Worm (Caenorhabditis elegans) whole organism, L4 larva: ENCODE results near the gene F44E2.3.

ENCODE experiments used
- D1046.2 ChIP-seq: fragments of 200-800 bp; sonication (Bioruptor generic); IDR thresholded peaks from 2 replicates; pipeline ENCODE4 v1.3.6; 2022; ENCODE audit warnings: missing genetic modification characterization, missing compliant biosample characterization
- F49E8.2 ChIP-seq: sonication (generic microtip); optimal IDR thresholded peaks from 2 replicates; lab custom pipeline; 2016; ENCODE audit warnings: missing compliant biosample characterization, mild to moderate bottlenecking, missing genetic modification characterization, borderline replicate concordance
- T20F7.1 ChIP-seq: fragments of 200-800 bp; sonication (Bioruptor generic); optimal IDR thresholded peaks from 2 replicates; lab custom pipeline; 2018; ENCODE audit warnings: mild to moderate bottlenecking, missing genetic modification characterization, missing compliant biosample characterization
- T26A8.4 ChIP-seq: fragments of 200-800 bp; sonication (Bioruptor generic); IDR thresholded peaks from 2 replicates; pipeline ENCODE4 v1.3.6; 2022; ENCODE audit warnings: missing genetic modification characterization, missing compliant biosample characterization
- Y105C5A.15 ChIP-seq: fragments of 200-800 bp; sonication (Bioruptor generic); IDR thresholded peaks from 2 replicates; pipeline ENCODE4 v1.3.6; 2022; ENCODE audit warnings: missing genetic modification characterization, missing compliant biosample characterization
- Y48G9A.11 ChIP-seq: fragments of 200-800 bp; sonication (Bioruptor generic); IDR thresholded peaks from 2 replicates; pipeline ENCODE4 v1.3.6; 2022; ENCODE audit warnings: missing genetic modification reagents, missing genetic modification characterization, missing compliant biosample characterization
- Y75B8A.6 ChIP-seq: fragments of 200-800 bp; sonication (Bioruptor generic); IDR thresholded peaks from 2 replicates; pipeline ENCODE4 v1.3.6; 2022; ENCODE audit warnings: missing genetic modification reagents, missing genetic modification characterization, missing compliant biosample characterization
- ZK546.5 ChIP-seq, 2 experiments: sonication (generic microtip); optimal IDR thresholded peaks; 2 replicates each; lab custom pipeline; 2017; ENCODE audit warnings: missing biosample characterization in 2 of 2, missing genetic modification characterization in 2 of 2
- aha-1 ChIP-seq: fragments of 150-350 bp; peaks from one replicate; lab custom pipeline; 2014; ENCODE audit warnings: missing biosample characterization, missing genetic modification characterization
- ama-1 ChIP-seq: fragments of 150-350 bp; optimal IDR thresholded peaks from 2 replicates; lab custom pipeline; 2014; ENCODE audit warnings: inconsistent platforms, mixed read lengths
- arid-1 ChIP-seq: fragments of 200-800 bp; sonication (Bioruptor generic); conservative IDR thresholded peaks from 2 replicates; pipeline ENCODE4 v1.3.6; 2022; ENCODE audit warnings: missing genetic modification reagents, missing genetic modification characterization, missing compliant biosample characterization
- ceh-20 ChIP-seq: fragments of 200-800 bp; sonication (Bioruptor generic); IDR thresholded peaks from 2 replicates; pipeline ENCODE4 v1.3.6; 2022; ENCODE audit warnings: missing genetic modification reagents, missing genetic modification characterization, missing compliant biosample characterization
- ceh-82 ChIP-seq: sonication (generic microtip); optimal IDR thresholded peaks from 2 replicates; lab custom pipeline; 2017; ENCODE audit warnings: missing biosample characterization, missing genetic modification characterization
- daf-12 ChIP-seq: fragments of 150-350 bp; optimal IDR thresholded peaks from 2 replicates; lab custom pipeline; 2014; ENCODE audit warnings: missing biosample characterization, missing genetic modification reagents, missing genetic modification characterization
- daf-19 ChIP-seq: fragments of 200-800 bp; sonication (Bioruptor generic); conservative IDR thresholded peaks from 2 replicates; pipeline ENCODE4 v1.3.6; 2022; ENCODE audit warnings: missing genetic modification characterization, missing compliant biosample characterization
- daf-8 ChIP-seq: fragments of 200-800 bp; sonication (Bioruptor generic); IDR thresholded peaks from 2 replicates; pipeline ENCODE4 v1.3.6; 2022; ENCODE audit warnings: missing genetic modification characterization, missing compliant biosample characterization
- dmd-9 ChIP-seq: fragments of 200-800 bp; sonication (Bioruptor generic); IDR thresholded peaks from 2 replicates; pipeline ENCODE4 v1.3.6; 2022; ENCODE audit warnings: missing genetic modification reagents, missing genetic modification characterization, missing compliant biosample characterization
- duxl-1 ChIP-seq: sonication (generic microtip); optimal IDR thresholded peaks from 2 replicates; lab custom pipeline; 2016; ENCODE audit warnings: mild to moderate bottlenecking, missing genetic modification characterization, moderate library complexity, missing compliant biosample characterization; ENCODE audit not compliant: poor library complexity
- dve-1 ChIP-seq: sonication (generic microtip); optimal IDR thresholded peaks from 2 replicates; lab custom pipeline; 2017; ENCODE audit warnings: antibody characterized with exemption, mild to moderate bottlenecking, missing genetic modification characterization, missing compliant biosample characterization; ENCODE audit not compliant: insufficient read depth
- egl-43 ChIP-seq: fragments of 200-800 bp; sonication (Bioruptor generic); IDR thresholded peaks from 2 replicates; pipeline ENCODE4 v1.3.6; 2022; ENCODE audit warnings: missing genetic modification reagents, missing genetic modification characterization, missing compliant biosample characterization
- fos-1 ChIP-seq: fragments of 150-350 bp; optimal IDR thresholded peaks from 2 replicates; lab custom pipeline; 2014; ENCODE audit warnings: missing biosample characterization, missing genetic modification characterization
- gei-8 ChIP-seq: fragments of 200-800 bp; sonication (Bioruptor generic); optimal IDR thresholded peaks from 2 replicates; lab custom pipeline; 2018; ENCODE audit warnings: mild to moderate bottlenecking, missing genetic modification characterization, missing compliant biosample characterization
- hmg-1.1 ChIP-seq: fragments of 200-800 bp; sonication (Bioruptor generic); IDR thresholded peaks from 2 replicates; pipeline ENCODE4 v1.3.6; 2022; ENCODE audit warnings: missing genetic modification reagents, missing genetic modification characterization, missing compliant biosample characterization
- lin-1 ChIP-seq: fragments of 200-800 bp; sonication (Bioruptor generic); IDR thresholded peaks from 2 replicates; pipeline ENCODE4 v1.3.6; 2022; ENCODE audit warnings: missing genetic modification reagents, missing genetic modification characterization, missing compliant biosample characterization
- lin-13 ChIP-seq: fragments of 150-350 bp; optimal IDR thresholded peaks from 2 replicates; lab custom pipeline; 2014; ENCODE audit warnings: missing biosample characterization, missing genetic modification reagents, missing genetic modification characterization
- lin-38 ChIP-seq: fragments of 200-800 bp; sonication (Bioruptor generic); IDR thresholded peaks from 2 replicates; pipeline ENCODE4 v1.3.6; 2022; ENCODE audit warnings: missing genetic modification reagents, missing genetic modification characterization, missing compliant biosample characterization
- lin-39 ChIP-seq: fragments of 150-350 bp; optimal IDR thresholded peaks from 2 replicates; lab custom pipeline; 2014; ENCODE audit warnings: missing biosample characterization, missing genetic modification reagents, missing genetic modification characterization
- lsy-2 ChIP-seq, 2 experiments: fragments of 150-350 bp in 1 of 2; sonication (generic microtip) in 1 of 2; optimal IDR thresholded peaks; 2 replicates each; lab custom pipeline; 2014 to 2017; ENCODE audit warnings: missing biosample characterization in 2 of 2, missing genetic modification characterization in 2 of 2
- nhr-11 ChIP-seq: fragments of 150-350 bp; optimal IDR thresholded peaks from 2 replicates; lab custom pipeline; 2014; ENCODE audit warnings: missing biosample characterization, missing genetic modification characterization
- nhr-237 ChIP-seq: sonication (generic microtip); optimal IDR thresholded peaks from 2 replicates; lab custom pipeline; 2017; ENCODE audit warnings: missing biosample characterization, missing genetic modification characterization
- nhr-28 ChIP-seq: fragments of 150-350 bp; optimal IDR thresholded peaks from 2 replicates; lab custom pipeline; 2014; ENCODE audit warnings: missing biosample characterization, missing genetic modification characterization
- nhr-41 ChIP-seq: fragments of 200-800 bp; sonication (Bioruptor generic); IDR thresholded peaks from 2 replicates; pipeline ENCODE4 v1.3.6; 2022; ENCODE audit warnings: missing genetic modification reagents, missing genetic modification characterization, missing compliant biosample characterization
- nhr-42 ChIP-seq: fragments of 200-800 bp; sonication (Bioruptor generic); IDR thresholded peaks from 2 replicates; pipeline ENCODE4 v1.3.6; 2022; ENCODE audit warnings: missing genetic modification characterization, missing compliant biosample characterization
- nhr-48 ChIP-seq: sonication (generic microtip); optimal IDR thresholded peaks from 2 replicates; lab custom pipeline; 2016; ENCODE audit warnings: mild to moderate bottlenecking, missing genetic modification characterization, missing compliant biosample characterization
- pqm-1 ChIP-seq: sonication (generic microtip); optimal IDR thresholded peaks from 2 replicates; lab custom pipeline; 2017; ENCODE audit warnings: missing biosample characterization, missing genetic modification characterization
- rbr-2 ChIP-seq: sonication (generic microtip); optimal IDR thresholded peaks from 2 replicates; lab custom pipeline; 2016; ENCODE audit warnings: missing genotype, missing genetic modification characterization, missing compliant biosample characterization
- skn-1 ChIP-seq: fragments of 150-350 bp; optimal IDR thresholded peaks from 2 replicates; lab custom pipeline; 2014; ENCODE audit warnings: missing biosample characterization, missing genetic modification characterization
- snpc-1.2 ChIP-seq: fragments of 200-800 bp; sonication (Bioruptor generic); IDR thresholded peaks from 2 replicates; pipeline ENCODE4 v1.3.6; 2022; ENCODE audit warnings: missing genetic modification reagents, missing genetic modification characterization, missing compliant biosample characterization
- snpc-4 ChIP-seq: fragments of 150-350 bp; optimal IDR thresholded peaks from 2 replicates; lab custom pipeline; 2014; ENCODE audit warnings: missing biosample characterization, missing genetic modification characterization
- spr-1 ChIP-seq: sonication (generic microtip); optimal IDR thresholded peaks from 2 replicates; lab custom pipeline; 2016; ENCODE audit warnings: mild to moderate bottlenecking, missing genetic modification characterization, missing compliant biosample characterization
- tag-97 ChIP-seq: fragments of 200-800 bp; sonication (Bioruptor generic); IDR thresholded peaks from 2 replicates; pipeline ENCODE4 v1.3.6; 2022; ENCODE audit warnings: missing genetic modification characterization, missing compliant biosample characterization
- tra-1 ChIP-seq: fragments of 200-800 bp; sonication (Bioruptor generic); IDR thresholded peaks from 2 replicates; pipeline ENCODE4 v1.3.6; 2022; ENCODE audit warnings: missing genetic modification reagents, missing genetic modification characterization, missing compliant biosample characterization
- unc-130 ChIP-seq: sonication (generic microtip); optimal IDR thresholded peaks from 2 replicates; lab custom pipeline; 2016; ENCODE audit warnings: missing genetic modification reagents, missing genetic modification characterization, missing compliant biosample characterization
- unc-62 ChIP-seq, 3 experiments: fragments of 150-350 bp in 1 of 3; sonication (generic microtip); optimal IDR thresholded peaks in 2 of 3; peaks in 1 of 3; 1 replicate in 1 of 3; 2 replicates in 2 of 3; lab custom pipeline; 2014 to 2017; ENCODE audit warnings: missing biosample characterization in 3 of 3, missing genetic modification characterization in 3 of 3, missing genetic modification reagents in 3 of 3, missing genotype in 1 of 3
- vab-7 ChIP-seq: fragments of 200-800 bp; sonication (Bioruptor generic); IDR thresholded peaks from 2 replicates; pipeline ENCODE4 v1.3.6; 2022; ENCODE audit warnings: missing genetic modification reagents, missing genetic modification characterization, missing compliant biosample characterization
- zag-1 ChIP-seq: fragments of 150-350 bp; optimal IDR thresholded peaks from 2 replicates; lab custom pipeline; 2014; ENCODE audit warnings: missing biosample characterization, missing genetic modification characterization
- zfp-2 ChIP-seq: sonication (generic microtip); optimal IDR thresholded peaks from 2 replicates; lab custom pipeline; 2016; ENCODE audit warnings: mild to moderate bottlenecking, missing genetic modification characterization, missing compliant biosample characterization
- zfp-3 ChIP-seq: fragments of 200-800 bp; sonication (Bioruptor generic); conservative IDR thresholded peaks from 2 replicates; pipeline ENCODE4 v1.3.6; 2022; ENCODE audit warnings: missing genetic modification reagents, missing genetic modification characterization, missing compliant biosample characterization
- zip-11 ChIP-seq: fragments of 200-800 bp; sonication (Bioruptor generic); IDR thresholded peaks from 2 replicates; pipeline ENCODE4 v1.3.6; 2022; ENCODE audit warnings: missing genetic modification characterization, missing compliant biosample characterization
- ztf-11 ChIP-seq: fragments of 150-350 bp; optimal IDR thresholded peaks from 2 replicates; lab custom pipeline; 2014; ENCODE audit warnings: missing biosample characterization, missing genetic modification characterization
- ztf-7 ChIP-seq: fragments of 150-350 bp; optimal IDR thresholded peaks from 2 replicates; lab custom pipeline; 2014; ENCODE audit warnings: missing biosample characterization, missing genetic modification characterization

The F44E2.3 gene

DNA sequence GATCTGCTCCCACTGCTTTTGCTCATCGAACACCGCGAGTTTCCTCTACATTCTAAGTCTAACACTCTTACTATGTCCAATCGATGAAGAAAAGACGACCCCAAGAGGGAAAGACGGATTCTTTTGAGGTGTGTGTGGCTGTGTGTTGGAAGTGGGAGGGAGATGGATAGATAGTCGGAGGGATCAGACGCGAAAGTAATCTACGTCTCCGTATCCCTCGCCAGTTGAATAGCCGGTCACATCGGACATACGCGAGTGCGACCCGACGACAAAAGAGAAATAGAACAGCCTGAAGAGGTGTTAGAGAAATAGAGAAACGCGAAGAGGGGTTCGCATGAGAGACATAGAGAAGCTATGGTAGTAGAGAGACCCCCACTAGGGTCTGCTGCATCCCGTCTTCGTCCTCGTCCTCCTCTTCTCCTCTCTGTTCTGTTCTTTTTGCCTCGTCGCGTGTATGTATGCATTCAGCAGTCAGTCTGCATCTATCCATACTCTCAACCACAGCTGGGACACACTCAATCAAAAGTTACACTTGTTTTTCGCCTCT, 33.4 kb downstream of the F44E2.3 start (continued):
- TF ChIP-seq pqm-1 (tag; lab: Kevin White, UChicago) (peak; percentile 54), nhr-42 (GFP tag; lab: Robert Waterston, UW) (0 out of 2 replicates have a peak, but pooled peaks have one; percentile 52), T20F7.1 (GFP tag; lab: Kevin White, UChicago) (peak; percentile 77), lin-38 (peak; percentile 70), lin-39 (peak; percentile 53), egl-43 (GFP tag; lab: Robert Waterston, UW) (peak; percentile 94), D1046.2 (GFP tag; lab: Robert Waterston, UW) (0 out of 2 replicates have a peak, but pooled peaks have one; percentile 56), ama-1 (no peak), nhr-28 (tag; lab: Kevin White, UChicago) (peak; percentile 94), nhr-11 (peak; percentile 93), gei-8 (peak; percentile 94), daf-19 (GFP tag; lab: Robert Waterston, UW) (peak; percentile 80), duxl-1 (tag; lab: Kevin White, UChicago) (peak; percentile 64), ztf-7 (tag; lab: Kevin White, UChicago) (peak; percentile 88), lin-1 (GFP tag; lab: Robert Waterston, UW) (peak; percentile 82; the same call in 1 of the 2 replicates), nhr-237 (tag; lab: Kevin White, UChicago) (peak; percentile 58), rbr-2 (peak; percentile 97), tag-97 (GFP tag; lab: Robert Waterston, UW) (no peak), unc-62 (GFP tag; optimal IDR thresholded peaks at IDR 0.05 in 1 of 2; lab: Kevin White, UChicago) (peak in 1 of 2 experiments; percentile 100), unc-62 (tag; optimal IDR thresholded peaks at IDR 0.05; lab: Kevin White, UChicago) (no peak), nhr-48 (peak; percentile 96), spr-1 (tag; lab: Kevin White, UChicago) (peak; percentile 88), ZK546.5 (tag; optimal IDR thresholded peaks at IDR 0.05; lab: Kevin White, UChicago) (peak in 1 of 2 experiments; percentile 40), arid-1 (GFP tag; lab: Robert Waterston, UW) (peak; percentile 88), snpc-1.2 (0 out of 2 replicates have a peak, but pooled peaks have one; percentile 12), daf-8 (GFP tag; lab: Robert Waterston, UW) (no peak), F49E8.2 (no peak), ceh-82 (tag; lab: Kevin White, UChicago) (no peak), Y105C5A.15 (GFP tag; lab: Robert Waterston, UW) (no peak), snpc-4 (tag; lab: Kevin White, UChicago) (peak; percentile 38), dmd-9 (GFP tag; lab: Robert Waterston, UW) (0 out of 2 replicates have a peak, but pooled peaks have one; percentile 9), lsy-2 (tag; optimal IDR thresholded peaks at IDR 0.05; lab: Kevin White, UChicago) (peak; percentile 91 to 93), zfp-2 (no peak), vab-7 (GFP tag; lab: Robert Waterston, UW) (no peak), skn-1 (peak; percentile 14), hmg-1.1 (peak; percentile 98), nhr-41 (no peak), zag-1 (tag; lab: Kevin White, UChicago) (peak; percentile 78), fos-1 (tag; lab: Kevin White, UChicago) (peak; percentile 62), zip-11 (GFP tag; lab: Robert Waterston, UW) (no peak), daf-12 (tag; lab: Kevin White, UChicago) (no peak), lin-13 (peak; percentile 94), dve-1 (tag; lab: Kevin White, UChicago) (peak; percentile 94), aha-1 (tag; lab: Kevin White, UChicago) (peak; percentile 98), unc-130 (GFP tag; lab: Kevin White, UChicago) (no peak), Y48G9A.11 (GFP tag; lab: Robert Waterston, UW) (no peak; the same call in 1 of the 2 replicates), ceh-20 (GFP tag; lab: Robert Waterston, UW) (peak; percentile 89), zfp-3 (0 out of 2 replicates have a peak, but pooled peaks have one; percentile 14), ztf-11 (tag; lab: Kevin White, UChicago) (no peak), T26A8.4 (GFP tag; lab: Robert Waterston, UW) (peak; percentile 92), tra-1 (GFP tag; lab: Robert Waterston, UW) (peak; percentile 91), Y75B8A.6 (GFP tag; lab: Robert Waterston, UW) (no peak)
